Worm (Caenorhabditis elegans) whole organism, L1 larva: ENCODE measurements around the gene srxa-10.
A peak's percentile ranks its signal among the peaks of the same experiment; 100 is the strongest.

ENCODE experiments used
- C16A3.4 ChIP-seq: fragments of 150-350 bp; optimal IDR thresholded peaks from 2 replicates; lab custom pipeline; 2014; ENCODE audit warnings: missing biosample characterization, missing genetic modification characterization
- C34B4.2 ChIP-seq: sonication (generic microtip); optimal IDR thresholded peaks from 2 replicates; lab custom pipeline; 2017; ENCODE audit warnings: mild to moderate bottlenecking, missing genetic modification characterization, missing compliant biosample characterization
- F16B12.6 ChIP-seq: fragments of 150-350 bp; optimal IDR thresholded peaks from 2 replicates; lab custom pipeline; 2014; ENCODE audit warnings: missing biosample characterization, missing genetic modification characterization
- Y116A8C.19 ChIP-seq: sonication (generic microtip); optimal IDR thresholded peaks from 2 replicates; lab custom pipeline; 2016; ENCODE audit warnings: missing compliant biosample characterization, missing genetic modification characterization, borderline replicate concordance
- aha-1 ChIP-seq: fragments of 150-350 bp; optimal IDR thresholded peaks from 2 replicates; lab custom pipeline; 2014; ENCODE audit warnings: missing biosample characterization, missing genetic modification characterization
- alr-1 ChIP-seq: fragments of 200-800 bp; sonication (Bioruptor generic); optimal IDR thresholded peaks from 2 replicates; lab custom pipeline; 2018; ENCODE audit warnings: borderline replicate concordance, mild to moderate bottlenecking, missing genetic modification characterization, missing compliant biosample characterization
- blmp-1 ChIP-seq: fragments of 150-350 bp; optimal IDR thresholded peaks from 2 replicates; lab custom pipeline; 2014; ENCODE audit warnings: missing biosample characterization, missing genetic modification characterization
- ceh-88 ChIP-seq: fragments of 200-800 bp; sonication (Bioruptor generic); IDR thresholded peaks from 2 replicates; pipeline ENCODE4 v1.3.6; 2022; ENCODE audit warnings: missing genetic modification characterization, missing compliant biosample characterization
- ceh-90 ChIP-seq: sonication (generic microtip); optimal IDR thresholded peaks from 2 replicates; lab custom pipeline; 2016; ENCODE audit warnings: missing genetic modification characterization, missing compliant biosample characterization
- dpl-1 ChIP-seq, 3 experiments: fragments of 150-350 bp in 2 of 3; sonication (generic microtip) in 1 of 3; optimal IDR thresholded peaks; 2 replicates each; lab custom pipeline; 2014 to 2017; ENCODE audit warnings: missing biosample characterization in 3 of 3, missing genetic modification characterization in 3 of 3, missing genetic modification reagents in 3 of 3
- efl-1 ChIP-seq, 4 experiments: fragments of 150-350 bp; optimal IDR thresholded peaks in 3 of 4; peaks in 1 of 4; 1 replicate in 1 of 4; 2 replicates in 3 of 4; lab custom pipeline; 2014; ENCODE audit warnings: missing biosample characterization in 2 of 4, missing genetic modification characterization in 2 of 4, missing genetic modification reagents in 2 of 4
- egl-27 ChIP-seq, 2 experiments: fragments of 150-350 bp in 1 of 2; sonication (generic microtip); optimal IDR thresholded peaks; 3 replicates each; lab custom pipeline; 2017 to 2018; ENCODE audit warnings: missing biosample characterization in 2 of 2, missing genetic modification characterization in 2 of 2, missing genetic modification reagents in 2 of 2
- elt-3 ChIP-seq, 6 experiments: fragments of 150-350 bp in 1 of 6; sonication (generic microtip); optimal IDR thresholded peaks; 2 replicates each; lab custom pipeline; 2017 to 2018; ENCODE audit warnings: missing biosample characterization in 6 of 6, missing genetic modification characterization in 6 of 6, inconsistent platforms in 1 of 6
- ets-5 ChIP-seq: fragments of 200-800 bp; sonication (Bioruptor generic); IDR thresholded peaks from 2 replicates; pipeline ENCODE4 v1.3.6; 2022; ENCODE audit warnings: missing genetic modification characterization, missing compliant biosample characterization
- fkh-8 ChIP-seq: sonication (generic microtip); optimal IDR thresholded peaks from 2 replicates; lab custom pipeline; 2016; ENCODE audit warnings: mild to moderate bottlenecking, missing genetic modification characterization, missing compliant biosample characterization
- fos-1 ChIP-seq: fragments of 150-350 bp; optimal IDR thresholded peaks from 2 replicates; lab custom pipeline; 2014; ENCODE audit warnings: missing biosample characterization, missing genetic modification characterization
- hlh-4 ChIP-seq: sonication (generic microtip); optimal IDR thresholded peaks from 2 replicates; lab custom pipeline; 2016; ENCODE audit warnings: mild to moderate bottlenecking, missing genetic modification characterization, missing compliant biosample characterization
- irx-1 ChIP-seq: sonication (generic microtip); optimal IDR thresholded peaks from 2 replicates; lab custom pipeline; 2016; ENCODE audit warnings: missing genetic modification characterization, missing compliant biosample characterization
- isw-1 ChIP-seq: fragments of 200-800 bp; sonication (Bioruptor generic); IDR thresholded peaks from 2 replicates; pipeline ENCODE4 v1.3.6; 2022; ENCODE audit warnings: missing genetic modification characterization, missing compliant biosample characterization
- lin-14 ChIP-seq: fragments of 200-800 bp; sonication (Bioruptor generic); optimal IDR thresholded peaks from 2 replicates; lab custom pipeline; 2018; ENCODE audit warnings: mild to moderate bottlenecking, missing genetic modification characterization, moderate library complexity, missing compliant biosample characterization
- lin-15B ChIP-seq: fragments of 150-350 bp; sonication (generic microtip); optimal IDR thresholded peaks from 3 replicates; lab custom pipeline; 2014; ENCODE audit warnings: missing biosample characterization, missing genetic modification characterization
- lin-35 ChIP-seq, 2 experiments: fragments of 150-350 bp; optimal IDR thresholded peaks; 2 replicates each; lab custom pipeline; 2014; ENCODE audit warnings: missing biosample characterization in 2 of 2, missing genetic modification characterization in 2 of 2, missing genetic modification reagents in 2 of 2
- nhr-19 ChIP-seq: fragments of 200-800 bp; sonication (Bioruptor generic); conservative IDR thresholded peaks from 2 replicates; pipeline ENCODE4 v1.3.6; 2022; ENCODE audit warnings: missing genetic modification characterization, missing compliant biosample characterization
- nhr-20 ChIP-seq: sonication (generic microtip); optimal IDR thresholded peaks from 2 replicates; lab custom pipeline; 2016; ENCODE audit warnings: mild to moderate bottlenecking, missing genetic modification characterization, missing compliant biosample characterization
- nhr-237 ChIP-seq: fragments of 150-350 bp; optimal IDR thresholded peaks from 2 replicates; lab custom pipeline; 2014; ENCODE audit warnings: missing biosample characterization, missing genetic modification characterization
- nhr-28 ChIP-seq: fragments of 150-350 bp; optimal IDR thresholded peaks from 2 replicates; lab custom pipeline; 2014; ENCODE audit warnings: missing biosample characterization, missing genetic modification characterization
- nhr-77 ChIP-seq: fragments of 150-350 bp; optimal IDR thresholded peaks from 2 replicates; lab custom pipeline; 2014; ENCODE audit warnings: missing biosample characterization, missing genetic modification characterization
- nhr-84 ChIP-seq: sonication (generic microtip); optimal IDR thresholded peaks from 2 replicates; lab custom pipeline; 2017; ENCODE audit warnings: missing biosample characterization, missing genetic modification characterization
- pag-3 ChIP-seq: sonication (generic microtip); optimal IDR thresholded peaks from 2 replicates; lab custom pipeline; 2017; ENCODE audit warnings: missing genetic modification characterization, mild to moderate bottlenecking, missing compliant biosample characterization, antibody characterized with exemption, borderline replicate concordance; ENCODE audit not compliant: insufficient read depth
- pax-3 ChIP-seq: fragments of 200-800 bp; sonication (Bioruptor generic); optimal IDR thresholded peaks from 2 replicates; lab custom pipeline; 2018; ENCODE audit warnings: mild to moderate bottlenecking, missing genetic modification characterization, moderate library complexity, missing compliant biosample characterization
- pqm-1 ChIP-seq: sonication (generic microtip); optimal IDR thresholded peaks from 3 replicates; lab custom pipeline; 2017; ENCODE audit warnings: missing biosample characterization, missing genetic modification characterization
- rnt-1 ChIP-seq: sonication (generic microtip); optimal IDR thresholded peaks from 2 replicates; lab custom pipeline; 2016; ENCODE audit warnings: mild to moderate bottlenecking, missing genetic modification characterization, moderate library complexity, missing compliant biosample characterization
- snpc-4 ChIP-seq: fragments of 150-350 bp; optimal IDR thresholded peaks from 2 replicates; lab custom pipeline; 2014; ENCODE audit warnings: missing biosample characterization, missing genetic modification characterization
- sup-37 ChIP-seq: fragments of 200-800 bp; sonication (Bioruptor generic); optimal IDR thresholded peaks from 2 replicates; lab custom pipeline; 2018; ENCODE audit warnings: mild to moderate bottlenecking, missing genetic modification characterization, missing compliant biosample characterization
- tbx-2 ChIP-seq: sonication (generic microtip); optimal IDR thresholded peaks from 2 replicates; lab custom pipeline; 2016; ENCODE audit warnings: missing genetic modification characterization, missing compliant biosample characterization
- unc-130 ChIP-seq: fragments of 150-350 bp; optimal IDR thresholded peaks from 2 replicates; lab custom pipeline; 2017; ENCODE audit warnings: missing biosample characterization, missing genetic modification characterization, inconsistent platforms
- unc-30 ChIP-seq: sonication (generic microtip); optimal IDR thresholded peaks from 2 replicates; lab custom pipeline; 2017; ENCODE audit warnings: missing biosample characterization, missing genetic modification characterization
- zag-1 ChIP-seq: fragments of 150-350 bp; optimal IDR thresholded peaks from 2 replicates; lab custom pipeline; 2014; ENCODE audit warnings: missing biosample characterization, missing genetic modification characterization
- ztf-11 ChIP-seq, 2 experiments: sonication (generic microtip); optimal IDR thresholded peaks; 2 replicates each; lab custom pipeline; 2016 to 2017; ENCODE audit warnings: missing genetic modification characterization in 2 of 2, missing biosample characterization in 1 of 2, missing compliant biosample characterization in 1 of 2

Gene srxa-10

ce11 chrIII:9796448-9796847 lies at the start of gene srxa-10:
TSS of gene srxa-10 (minus strand) at chrIII:9796548.
- TF ChIP-seq nhr-237 (tag; lab: Kevin White, UChicago) = no peak
- no peak for TF ChIP-seq snpc-4 (tag; lab: Kevin White, UChicago)
- TF ChIP-seq fos-1 (tag; lab: Kevin White, UChicago) = no peak
- no peak for TF ChIP-seq ets-5 (GFP tag; lab: Robert Waterston, UW)
- no peak for TF ChIP-seq F16B12.6 (tag; lab: Kevin White, UChicago)
- no peak for TF ChIP-seq sup-37
- no peak for TF ChIP-seq C16A3.4
- no peak for TF ChIP-seq ceh-90 (tag; lab: Kevin White, UChicago)
- TF ChIP-seq, all 84 proteins: peak for 0

- TF ChIP-seq unc-30 (no peak), irx-1 (tag; lab: Kevin White, UChicago) (no peak), lin-14 (GFP tag; lab: Kevin White, UChicago) (no peak), elt-3 (tag; optimal IDR thresholded peaks at IDR 0.05; lab: Kevin White, UChicago) (no peak), egl-27 (tag; optimal IDR thresholded peaks at IDR 0.05; lab: Kevin White, UChicago) (no peak), nhr-28 (tag; lab: Kevin White, UChicago) (no peak), dpl-1 (GFP tag; optimal IDR thresholded peaks at IDR 0.05; lab: Kevin White, UChicago) (no peak), pqm-1 (tag; lab: Kevin White, UChicago) (no peak), rnt-1 (tag; lab: Kevin White, UChicago) (no peak), sup-37 (no peak), alr-1 (tag; lab: Kevin White, UChicago) (no peak), C34B4.2 (tag; lab: Kevin White, UChicago) (no peak), isw-1 (GFP tag; lab: Robert Waterston, UW) (no peak)
These were observed 49.7 kb upstream of the srxa-10 start, which contains the start of gene K11H3.2 for ce11 chrIII:9846093-9846492. TSS of gene K11H3.2 (plus strand) at chrIII:9846393.

ce11 chrIII:9843715-9844114 lies 47.4 kb upstream of the srxa-10 start, which contains the start of gene K11H3.5:
TSS of gene K11H3.5 (plus strand) at chrIII:9843768.
- TF ChIP-seq pax-3 (tag; lab: Kevin White, UChicago) = no peak
- TF ChIP-seq rnt-1 (tag; lab: Kevin White, UChicago) = no peak
- TF ChIP-seq efl-1 (optimal IDR thresholded peaks at IDR 0.05; lab: Kevin White, UChicago) = no peak
- peak in 1 of 2 experiments; percentile 64 for TF ChIP-seq efl-1 (GFP tag; optimal IDR thresholded peaks at IDR 0.05 in 1 of 2; lab: Kevin White, UChicago)
- no peak for TF ChIP-seq alr-1 (tag; lab: Kevin White, UChicago)
- TF ChIP-seq ets-5 (GFP tag; lab: Robert Waterston, UW) = no peak
- no peak for TF ChIP-seq ceh-88 (GFP tag; lab: Robert Waterston, UW)
- TF ChIP-seq lin-15B (tag; lab: Kevin White, UChicago) = no peak

ce11 chrIII:9834888-9835287 lies 38.5 kb upstream of the srxa-10 start, which contains the start of gene K11H3.8:
TSS of gene K11H3.8 (plus strand) at chrIII:9835188.
- no peak for TF ChIP-seq fkh-8
- TF ChIP-seq lin-15B (tag; lab: Kevin White, UChicago) = no peak
- TF ChIP-seq pag-3 = no peak
- TF ChIP-seq lin-35 (GFP tag; optimal IDR thresholded peaks at IDR 0.05; lab: Kevin White, UChicago) = no peak
- TF ChIP-seq hlh-4 (tag; lab: Kevin White, UChicago) = no peak
- TF ChIP-seq nhr-77 (tag; lab: Kevin White, UChicago) = no peak
- no peak for TF ChIP-seq snpc-4 (tag; lab: Kevin White, UChicago)
- TF ChIP-seq zag-1 (tag; lab: Kevin White, UChicago) = no peak
- no peak for TF ChIP-seq ets-5 (GFP tag; lab: Robert Waterston, UW)
- TF ChIP-seq ztf-11 (tag; optimal IDR thresholded peaks at IDR 0.05; lab: Kevin White, UChicago) = no peak
- TF ChIP-seq efl-1 (optimal IDR thresholded peaks at IDR 0.05; lab: Kevin White, UChicago) = no peak
- TF ChIP-seq efl-1 (GFP tag; optimal IDR thresholded peaks at IDR 0.05 in 1 of 2; lab: Kevin White, UChicago) = no peak

- no peak for TF ChIP-seq F16B12.6 (tag; lab: Kevin White, UChicago)
- TF ChIP-seq nhr-84 = no peak
- TF ChIP-seq nhr-19 (GFP tag; lab: Robert Waterston, UW) = no peak
- no peak for TF ChIP-seq irx-1 (tag; lab: Kevin White, UChicago)
- TF ChIP-seq zag-1 (tag; lab: Kevin White, UChicago) = no peak
- no peak for TF ChIP-seq unc-130 (tag; lab: Kevin White, UChicago)
- no peak for TF ChIP-seq blmp-1 (tag; lab: Kevin White, UChicago)
- no peak for TF ChIP-seq pax-3 (tag; lab: Kevin White, UChicago)
- TF ChIP-seq aha-1 (tag; lab: Kevin White, UChicago) = no peak
- TF ChIP-seq tbx-2 = no peak
- no peak for TF ChIP-seq nhr-20 (tag; lab: Kevin White, UChicago)
- TF ChIP-seq nhr-28 (tag; lab: Kevin White, UChicago) = no peak
- TF ChIP-seq Y116A8C.19 (tag; lab: Kevin White, UChicago) = no peak
- TF ChIP-seq, all 84 proteins: peak for 0
These were observed 36.2 kb upstream of the srxa-10 start for ce11 chrIII:9832569-9832968.
